Worm (Caenorhabditis elegans) whole organism, early embryonic: ENCODE data around the gene C24H12.1.

Source experiments
- B0310.2 ChIP-seq: sonication (generic microtip); optimal IDR thresholded peaks from 2 replicates; lab custom pipeline; 2016; ENCODE audit warnings: mild to moderate bottlenecking, missing genetic modification characterization, missing compliant biosample characterization
- F13C5.2 ChIP-seq: sonication (generic microtip); optimal IDR thresholded peaks from 2 replicates; lab custom pipeline; 2017; ENCODE audit warnings: mild to moderate bottlenecking, missing genetic modification characterization, inconsistent platforms, missing compliant biosample characterization
- aly-1 ChIP-seq: sonication (generic microtip); optimal IDR thresholded peaks from 2 replicates; lab custom pipeline; 2016; ENCODE audit warnings: missing genetic modification characterization, missing compliant biosample characterization
- ama-1 ChIP-seq: fragments of 150-350 bp; optimal IDR thresholded peaks from 2 replicates; lab custom pipeline; 2014
- ceh-36 ChIP-seq: sonication (generic microtip); optimal IDR thresholded peaks from 2 replicates; lab custom pipeline; 2016; ENCODE audit warnings: missing genetic modification characterization, inconsistent platforms, missing compliant biosample characterization
- ets-7 ChIP-seq: sonication (generic microtip); optimal IDR thresholded peaks from 2 replicates; lab custom pipeline; 2016; ENCODE audit warnings: missing genotype, missing genetic modification characterization, missing compliant biosample characterization
- flt-1 ChIP-seq: fragments of 200-800 bp; sonication (Bioruptor generic); IDR thresholded peaks from 2 replicates; pipeline ENCODE4 v1.3.6; 2022; ENCODE audit warnings: missing genetic modification characterization, missing compliant biosample characterization
- hnd-1 ChIP-seq: sonication (generic microtip); optimal IDR thresholded peaks from 2 replicates; lab custom pipeline; 2016; ENCODE audit warnings: missing genetic modification characterization, missing compliant biosample characterization
- pes-1 ChIP-seq: fragments of 200-800 bp; sonication (Bioruptor generic); IDR thresholded peaks from 2 replicates; pipeline ENCODE4 v1.3.6; 2022; ENCODE audit warnings: missing genetic modification reagents, missing genetic modification characterization, missing compliant biosample characterization
- scrt-1 ChIP-seq: fragments of 200-800 bp; sonication (Bioruptor generic); IDR thresholded peaks from 2 replicates; pipeline ENCODE4 v1.3.6; 2022; ENCODE audit warnings: missing genetic modification characterization, missing compliant biosample characterization
- sea-1 ChIP-seq: fragments of 200-800 bp; sonication (Bioruptor generic); conservative IDR thresholded peaks from 2 replicates; pipeline ENCODE4 v1.3.6; 2022; ENCODE audit warnings: missing genetic modification characterization, missing compliant biosample characterization
- tbx-37 ChIP-seq: fragments of 200-800 bp; sonication (Bioruptor generic); conservative IDR thresholded peaks from 2 replicates; pipeline ENCODE4 v1.3.6; 2022; ENCODE audit warnings: missing genetic modification reagents, missing genetic modification characterization, missing compliant biosample characterization
- tra-4 ChIP-seq: sonication (generic microtip); optimal IDR thresholded peaks from 2 replicates; lab custom pipeline; 2017; ENCODE audit warnings: missing genetic modification characterization, missing compliant biosample characterization

DNA sequence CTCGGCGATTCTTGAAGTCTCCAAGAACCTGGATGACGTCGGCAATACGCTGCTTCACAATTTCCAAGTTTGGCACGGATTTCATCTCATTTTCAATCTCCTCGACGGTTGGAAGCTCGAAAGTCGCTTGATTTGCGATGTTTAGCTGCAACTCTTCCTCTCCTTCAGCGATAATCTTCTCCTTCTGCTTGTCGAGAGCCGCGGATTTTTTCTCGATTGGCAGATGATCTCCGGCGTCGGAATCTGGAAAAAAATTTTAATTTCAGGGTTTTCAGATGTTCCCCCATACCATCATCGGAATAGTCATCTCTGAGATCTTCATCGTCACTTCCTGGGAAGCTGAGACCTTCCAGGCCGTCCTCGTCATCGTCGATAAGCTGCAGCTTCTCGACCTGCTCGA, 34.1 kb downstream of the C24H12.1 start:
- TF ChIP-seq ama-1 (no peak), ceh-36 (tag; lab: Kevin White, UChicago) (no peak), tbx-37 (no peak), F13C5.2 (tag; lab: Kevin White, UChicago) (no peak), flt-1 (GFP tag; lab: Robert Waterston, UW) (no peak), ets-7 (tag; lab: Kevin White, UChicago) (no peak), sea-1 (GFP tag; lab: Robert Waterston, UW) (no peak), pes-1 (GFP tag; lab: Robert Waterston, UW) (no peak), scrt-1 (GFP tag; lab: Robert Waterston, UW) (no peak), B0310.2 (tag; lab: Kevin White, UChicago) (no peak), hnd-1 (tag; lab: Kevin White, UChicago) (no peak), tra-4 (tag; lab: Kevin White, UChicago) (no peak), aly-1 (tag; lab: Kevin White, UChicago) (no peak)
